Fruit fly (Drosophila melanogaster): ENCODE results near the gene inaF-C.

dm6 chrX:11769435-11769834, 37.9 kb upstream of the inaF-C start:
- no peak for TF ChIP-seq Dref (GFP tag; IDR thresholded peaks at IDR 0.05)
- TF ChIP-seq Doc3 (GFP tag; IDR thresholded peaks at IDR 0.05; ENCODE audit: partially characterized antibody), result no peak
